Worm (Caenorhabditis elegans): ENCODE measurements around the gene spig-8.
"Not testable (repeated sequence)": the region's sequence is repeated elsewhere in the genome, so short reads cannot be mapped to it uniquely, and the experiment has no call there.

spig-8 gene

DNA sequence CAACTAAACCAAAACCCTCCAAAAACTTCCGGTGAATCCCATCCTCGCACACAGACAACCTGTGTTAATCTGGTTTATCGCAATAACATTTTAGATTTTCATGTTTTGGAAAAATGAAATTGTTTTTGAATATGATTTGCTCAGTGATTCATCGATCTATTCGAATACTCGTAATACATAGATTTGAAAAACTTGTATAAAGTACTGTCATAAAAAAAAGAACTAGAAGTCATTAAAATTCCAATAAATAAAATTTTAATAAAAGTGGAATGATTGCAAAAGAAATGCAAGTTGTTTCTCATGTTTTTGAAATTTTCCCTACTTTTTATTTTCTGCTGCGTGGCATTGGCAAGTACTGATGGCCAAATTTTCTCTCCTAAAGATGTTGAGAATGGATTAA is at the start of gene spig-8:
Gene spig-8 (plus strand): TSS at position 301 of the 400 bp plus-strand sequence.
- TF ChIP-seq unc-62 (GFP tag; optimal IDR thresholded peaks at IDR 0.05) = no peak

DNA sequence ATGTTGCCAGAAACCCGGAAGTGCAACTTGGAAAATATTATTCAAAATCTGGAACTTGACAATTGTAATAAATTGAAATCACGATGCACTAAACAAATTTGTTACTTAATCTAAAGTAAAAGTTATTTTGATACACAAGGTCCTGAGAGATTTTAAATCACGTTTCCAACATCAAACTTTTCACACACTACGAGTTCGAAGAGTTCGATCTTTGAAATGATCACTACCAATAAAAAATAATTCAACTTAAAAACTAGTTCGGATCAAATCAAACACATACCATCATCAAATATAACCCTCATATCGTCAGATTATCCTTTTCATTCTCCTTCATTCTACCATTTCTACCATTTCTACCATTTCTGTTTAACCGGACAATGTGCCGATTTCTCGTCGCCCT is 48.7 kb upstream of the spig-8 start, which contains the start of gene spig-10:
Gene spig-10 (plus strand): TSS at position 301 of the 400 bp plus-strand sequence.
- no peak for TF ChIP-seq unc-62 (GFP tag; optimal IDR thresholded peaks at IDR 0.05)

DNA sequence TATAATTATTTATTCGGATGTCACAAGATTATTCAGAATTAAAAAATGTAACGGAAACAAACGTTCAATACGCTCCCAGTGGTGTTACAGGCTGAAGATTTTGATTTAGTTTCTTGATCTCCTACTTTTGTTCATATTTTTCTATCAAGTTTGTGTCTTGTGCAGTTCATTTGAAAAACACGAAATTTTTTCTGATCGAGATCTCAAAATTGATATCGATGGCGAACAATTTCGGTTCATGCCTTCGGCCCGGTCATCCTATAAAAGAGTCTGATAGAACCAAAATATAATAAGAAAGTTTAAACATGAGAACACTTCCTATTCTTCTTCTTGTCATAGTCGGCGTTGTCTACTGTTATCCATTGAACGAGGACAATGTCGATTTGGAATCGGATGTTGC is 47.4 kb upstream of the spig-8 start, which contains the start of gene drd-10:
Gene drd-10 (plus strand): TSS at position 301 of the 400 bp plus-strand sequence.
- no peak for TF ChIP-seq unc-62 (GFP tag; optimal IDR thresholded peaks at IDR 0.05)

DNA sequence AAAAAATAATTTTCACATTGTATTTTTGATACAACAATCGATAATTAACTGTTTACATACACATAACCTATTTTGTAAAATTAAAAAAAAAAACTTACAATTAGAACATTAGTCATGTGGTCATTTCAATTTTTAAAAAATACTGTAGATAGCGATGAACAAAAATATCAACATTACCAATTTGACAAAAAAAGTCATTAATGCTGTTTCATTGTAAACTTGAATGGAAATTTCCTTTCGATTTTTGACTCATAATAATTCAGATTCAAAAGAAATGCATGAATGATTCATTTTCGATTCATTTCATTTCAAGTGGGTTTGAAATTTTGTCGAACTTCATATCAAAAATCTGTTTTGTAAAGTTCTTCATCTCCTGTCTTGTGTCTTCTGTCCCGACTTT is 45.2 kb upstream of the spig-8 start, which contains the start of gene C33G8.2:
Gene C33G8.2 (plus strand): TSS at position 301 of the 400 bp plus-strand sequence.
- no peak for TF ChIP-seq unc-62 (GFP tag; optimal IDR thresholded peaks at IDR 0.05)

DNA sequence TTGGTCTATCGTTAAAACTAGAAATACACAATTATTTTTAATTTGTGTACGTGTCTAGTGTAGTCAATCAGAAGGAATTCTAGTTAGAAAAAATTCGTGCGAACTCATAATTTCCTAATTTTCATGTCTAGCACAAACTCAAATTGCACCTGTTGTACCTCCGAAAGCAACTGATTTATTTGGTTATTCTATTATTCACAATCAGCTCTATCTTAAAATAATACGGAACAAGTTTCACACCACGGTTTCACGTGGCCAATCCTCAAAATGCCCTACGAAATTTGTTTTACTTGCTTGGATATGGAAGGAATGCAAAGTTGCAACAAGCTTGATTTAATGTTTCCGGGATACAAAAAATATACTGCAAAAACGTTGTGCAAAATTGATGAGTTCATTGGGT is 42.1 kb upstream of the spig-8 start, which contains the start of gene srw-127:
Gene srw-127 (plus strand): TSS at position 301 of the 400 bp plus-strand sequence.
- no peak for TF ChIP-seq unc-62 (GFP tag; optimal IDR thresholded peaks at IDR 0.05)

DNA sequence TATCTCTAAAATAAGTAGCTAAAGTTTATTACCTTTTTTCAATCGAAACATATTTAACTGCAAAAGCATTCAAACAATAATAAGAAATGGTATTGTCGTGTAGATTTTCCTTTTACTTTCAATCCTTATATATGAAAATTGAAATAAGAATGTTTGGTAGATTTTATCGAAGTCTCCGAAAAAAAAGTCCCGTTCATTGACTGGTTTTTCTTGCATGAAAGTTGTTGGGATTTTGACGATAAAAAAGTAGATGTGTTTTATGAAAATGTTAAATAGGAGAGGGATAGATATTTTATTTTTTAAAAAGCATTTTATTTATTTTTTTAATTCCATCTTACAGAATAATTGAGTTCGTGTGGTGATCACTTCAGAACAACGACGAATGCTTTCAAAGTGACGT is 38.8 kb upstream of the spig-8 start, which contains the start of gene C33G8.13:
Gene C33G8.13 (minus strand): TSS at position 101 of the 400 bp plus-strand sequence.
- no peak for TF ChIP-seq unc-62 (GFP tag; optimal IDR thresholded peaks at IDR 0.05)

DNA sequence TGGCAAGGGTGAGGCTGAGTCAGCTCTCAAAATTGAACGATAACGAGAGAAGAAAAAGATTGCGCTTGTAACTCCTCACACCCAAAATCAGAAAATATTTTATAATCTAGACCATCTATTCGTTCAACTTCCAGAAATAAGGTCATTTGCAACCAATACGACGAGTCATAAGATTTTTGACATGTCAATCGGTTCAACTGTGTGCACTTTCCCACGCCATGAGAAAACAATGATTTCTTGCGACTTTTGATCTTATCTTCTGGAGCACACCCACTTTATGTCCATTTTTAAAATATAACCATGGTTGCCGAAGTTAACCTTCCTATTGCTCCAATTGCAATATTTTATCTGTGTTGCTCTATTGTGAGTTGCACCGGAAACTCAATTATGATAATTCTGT is 37.6 kb upstream of the spig-8 start, which contains the start of gene srsx-32:
Gene srsx-32 (plus strand): TSS at position 301 of the 400 bp plus-strand sequence.
- TF ChIP-seq unc-62 (GFP tag; optimal IDR thresholded peaks at IDR 0.05) = no peak

DNA sequence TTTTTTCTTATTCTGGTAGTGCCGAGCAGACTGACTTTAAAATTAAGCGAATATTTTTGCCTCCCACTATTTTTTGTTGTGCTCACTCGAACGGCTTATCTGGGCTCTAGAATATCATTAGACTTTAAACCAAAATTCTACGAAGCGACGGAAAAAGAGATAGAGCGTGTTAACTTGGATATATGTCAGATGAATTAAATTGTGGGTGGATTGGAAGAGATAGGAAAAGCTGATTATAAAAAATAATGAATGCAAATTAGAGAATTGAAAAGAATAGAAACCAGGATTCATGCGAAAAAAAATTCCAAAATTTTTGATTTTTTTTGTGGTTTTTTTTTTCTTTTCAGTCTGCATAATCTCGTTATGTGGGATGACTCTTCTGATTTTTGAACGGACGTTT is 32.9 kb upstream of the spig-8 start, which contains the start of gene F20A1.4:
Gene F20A1.4 (minus strand): TSS at position 101 of the 400 bp plus-strand sequence.
- no peak for TF ChIP-seq unc-62 (GFP tag; optimal IDR thresholded peaks at IDR 0.05)

DNA sequence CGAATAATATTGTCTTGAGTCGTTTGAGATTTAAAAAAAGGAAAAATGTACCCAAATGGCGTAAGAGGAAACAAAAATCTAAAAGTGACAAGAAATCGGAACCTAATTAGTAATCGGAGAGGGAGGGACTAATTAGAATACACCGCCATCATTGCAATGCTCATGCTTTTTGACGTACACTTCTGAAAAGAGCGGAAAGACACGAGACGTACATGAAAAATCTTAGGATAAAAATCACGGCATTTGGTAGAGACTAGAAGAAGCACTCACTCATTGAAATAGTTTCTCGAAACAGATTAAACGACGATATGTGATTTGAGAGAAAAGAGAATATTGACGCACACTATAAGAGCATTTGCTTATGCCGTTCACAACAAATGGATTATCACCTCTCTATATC is 31.7 kb upstream of the spig-8 start:
- TF ChIP-seq unc-62 (GFP tag; optimal IDR thresholded peaks at IDR 0.05) = no peak

DNA sequence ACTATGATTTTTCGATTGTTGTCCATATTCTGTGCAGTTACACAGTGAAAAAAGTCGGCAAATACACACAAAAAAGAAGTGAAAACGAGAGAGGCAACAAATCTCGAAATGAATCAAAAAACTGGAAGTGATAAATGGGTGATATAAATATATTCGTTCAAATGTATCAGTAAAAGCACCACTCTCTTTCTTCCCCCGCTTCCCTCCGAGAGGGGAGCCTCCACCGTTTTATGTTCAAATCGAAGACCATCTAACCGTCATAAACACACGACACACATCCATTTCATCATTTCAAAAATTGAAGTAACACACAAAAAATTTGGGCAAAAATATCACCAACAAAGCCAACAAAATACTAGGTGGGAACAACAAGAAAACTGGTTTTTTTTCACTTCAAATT is 27.6 kb upstream of the spig-8 start, which contains the start of gene F20A1.6:
Gene F20A1.6 (minus strand): TSS at position 101 of the 400 bp plus-strand sequence.
- no peak for TF ChIP-seq unc-62 (GFP tag; optimal IDR thresholded peaks at IDR 0.05)

DNA sequence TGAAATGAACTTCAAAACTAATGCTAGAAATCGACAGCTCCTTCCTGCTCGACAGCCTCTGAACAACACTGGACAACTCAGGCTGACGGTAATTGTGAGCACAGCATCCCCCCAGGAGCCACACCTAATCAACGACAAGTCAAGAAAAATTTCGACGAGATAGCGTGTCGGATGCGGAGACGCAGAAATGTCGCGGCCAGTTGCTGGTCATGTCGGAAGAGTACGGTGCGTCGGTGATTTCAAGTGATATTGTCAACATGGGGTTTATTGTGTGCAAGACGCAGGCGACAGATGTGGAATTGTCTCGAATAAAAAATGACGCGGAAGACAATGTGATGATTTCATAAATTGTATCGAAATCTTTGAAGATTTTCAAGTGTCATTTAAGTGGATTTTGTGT is 18.2 kb upstream of the spig-8 start, which contains the start of gene twk-11:
Gene twk-11 (minus strand): TSS at position 101 of the 400 bp plus-strand sequence.
- TF ChIP-seq unc-62 (GFP tag; optimal IDR thresholded peaks at IDR 0.05) = no peak

DNA sequence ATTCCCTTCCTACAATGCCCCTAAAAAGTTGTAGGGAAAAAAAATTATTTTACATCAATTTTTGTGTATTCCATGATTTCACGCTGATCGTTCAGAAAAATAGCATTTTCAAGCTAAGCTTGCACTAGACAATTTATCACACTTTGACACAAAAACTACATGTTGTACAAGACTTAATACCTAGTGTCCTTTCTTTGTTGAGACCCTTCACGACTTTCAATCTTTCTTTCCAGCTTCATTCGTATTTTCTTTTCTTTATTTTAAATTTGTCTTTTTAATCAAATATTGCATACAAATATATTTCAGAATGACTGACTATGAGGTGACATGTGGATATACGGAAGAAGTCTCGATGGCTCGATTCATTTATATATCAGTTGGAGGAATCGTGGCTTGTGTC is 8.7 kb upstream of the spig-8 start, which contains the start of gene F20A1.2:
Gene F20A1.2 (plus strand): TSS at position 301 of the 400 bp plus-strand sequence.
- no peak for TF ChIP-seq unc-62 (GFP tag; optimal IDR thresholded peaks at IDR 0.05)

DNA sequence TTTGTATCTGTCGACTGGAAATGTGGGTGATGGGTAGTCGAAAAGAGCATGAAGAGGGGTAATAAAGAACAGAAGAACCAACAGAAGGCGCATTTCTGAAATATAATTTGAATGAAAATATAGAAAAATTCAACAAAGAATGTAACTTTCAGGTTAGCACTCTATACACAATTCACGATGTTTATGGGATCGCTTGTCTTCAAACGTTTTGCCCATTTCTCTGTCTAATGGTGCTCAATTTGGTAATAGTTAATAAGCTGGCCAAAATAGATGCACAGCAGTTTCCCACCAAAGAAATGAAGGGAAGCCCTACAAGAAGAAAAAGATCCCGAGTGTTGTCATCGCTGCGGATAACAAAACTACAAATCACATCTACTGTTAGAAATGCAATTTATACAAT is 7.2 kb upstream of the spig-8 start, which contains the start of gene F20A1.8:
Gene F20A1.8 (minus strand): TSS at position 101 of the 400 bp plus-strand sequence.
- TF ChIP-seq unc-62 (GFP tag; optimal IDR thresholded peaks at IDR 0.05) = no peak

DNA sequence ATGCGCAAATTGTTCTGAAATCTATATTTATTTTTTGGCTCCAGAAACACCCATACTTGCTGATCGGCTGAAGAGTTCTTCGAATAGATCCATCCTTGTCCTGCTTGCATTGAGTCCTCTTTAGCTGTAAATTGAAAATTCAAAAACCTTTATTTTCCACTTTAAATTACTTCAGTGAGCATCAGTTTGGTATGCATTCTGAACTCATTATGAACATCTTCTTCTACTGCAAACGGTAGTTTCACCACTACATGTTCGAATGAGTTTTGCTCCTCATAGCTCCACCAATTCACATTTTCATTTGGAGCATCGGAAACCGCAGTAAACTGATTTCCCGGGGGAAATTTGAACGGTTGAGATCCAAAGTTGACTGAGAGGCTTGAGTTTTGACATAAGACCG is 4.5 kb upstream of the spig-8 start:
- TF ChIP-seq unc-62 (GFP tag; optimal IDR thresholded peaks at IDR 0.05) = no peak

DNA sequence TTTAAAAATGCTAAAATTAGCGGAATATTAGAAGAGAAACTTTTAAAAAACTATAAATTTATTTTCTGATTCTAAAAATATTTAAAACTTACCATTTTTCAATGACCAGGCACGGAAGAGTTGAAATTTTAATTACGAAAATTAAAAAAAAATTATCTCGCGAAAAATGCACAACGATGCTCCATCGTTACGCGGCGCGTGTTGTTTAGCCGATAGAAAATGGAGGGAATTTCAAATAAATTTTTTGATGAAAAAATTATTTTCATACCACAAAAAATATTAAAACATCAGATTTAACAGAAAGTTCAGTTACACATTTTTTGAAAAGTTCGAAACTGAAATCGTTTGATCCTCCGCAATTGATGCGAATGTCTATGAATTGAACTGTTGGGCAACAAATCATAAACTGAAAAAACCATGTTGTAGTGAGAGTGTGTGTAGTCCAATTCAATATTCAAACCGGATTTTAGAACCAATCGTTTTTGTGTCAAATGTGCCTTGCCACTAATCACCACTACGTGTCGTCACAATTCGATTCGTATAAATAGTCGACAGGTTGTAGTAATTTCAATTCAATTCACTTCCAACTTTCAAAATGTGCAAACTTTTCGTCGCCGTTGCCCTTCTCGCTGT is 3.4 kb upstream of the spig-8 start, which contains the start of the genes tofu-2 and spig-1:
Gene tofu-2 (minus strand): TSS at position 116 of the 633 bp plus-strand sequence.
Gene spig-1 (plus strand): TSS at position 583 of the 633 bp plus-strand sequence.
- TF ChIP-seq unc-62 (GFP tag; optimal IDR thresholded peaks at IDR 0.05) = no peak

DNA sequence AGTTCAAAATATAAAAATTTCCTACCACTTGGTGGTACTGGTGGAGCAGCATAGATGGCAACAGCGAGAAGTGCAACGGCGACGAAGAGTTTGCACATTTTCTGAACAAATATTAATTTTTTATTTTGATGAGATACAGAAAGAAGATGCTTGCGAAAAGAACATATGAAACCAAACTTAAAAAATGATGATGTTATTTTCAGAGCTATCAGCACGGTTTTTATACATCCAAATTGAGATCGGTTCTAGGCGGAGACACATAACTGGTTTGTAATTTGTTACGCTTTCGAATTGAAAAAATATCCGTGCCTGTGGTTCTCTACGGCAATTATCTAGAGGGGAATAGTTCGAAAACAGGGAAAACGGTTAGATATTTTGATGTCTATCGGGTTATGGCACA is 1.6 kb upstream of the spig-8 start, which contains the start of gene txt-17:
Gene txt-17 (minus strand): TSS at position 101 of the 400 bp plus-strand sequence.
- TF ChIP-seq unc-62 (GFP tag; optimal IDR thresholded peaks at IDR 0.05) = no peak

DNA sequence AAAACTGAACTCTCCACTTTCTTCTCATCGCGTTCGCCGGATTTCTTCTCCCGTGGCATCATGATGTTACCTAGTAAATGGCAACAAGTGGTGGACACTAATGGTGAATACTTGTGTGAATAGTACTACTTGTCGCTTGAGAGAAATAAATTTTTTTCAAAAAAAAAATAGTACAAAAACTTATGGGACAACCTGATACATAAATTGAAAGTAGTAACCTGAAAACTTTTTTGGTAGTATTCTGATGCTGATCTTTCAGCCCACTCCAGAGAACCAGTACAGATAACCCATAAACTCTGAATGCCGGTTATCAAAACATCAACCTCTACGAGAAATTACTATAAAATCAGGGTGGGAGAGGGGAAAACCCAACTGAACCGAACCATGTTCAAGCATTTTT is 3.1 kb downstream of the spig-8 start, which contains the start of gene Y57E12AL.2:
Gene Y57E12AL.2 (plus strand): TSS at position 301 of the 400 bp plus-strand sequence.
- TF ChIP-seq unc-62 (GFP tag; optimal IDR thresholded peaks at IDR 0.05) = not testable (repeated sequence)
